Worm (Caenorhabditis elegans) whole organism, midembryonic: Measurements from ENCODE around the gene tsp-1.

Experiments
- T22C8.4 ChIP-seq: fragments of 200-800 bp; sonication (Bioruptor generic); IDR thresholded peaks from 2 replicates; pipeline ENCODE4 v1.3.6; 2022; ENCODE audit warnings: missing genetic modification characterization, missing compliant biosample characterization
- cog-1 ChIP-seq: sonication (generic microtip); optimal IDR thresholded peaks from 2 replicates; lab custom pipeline; 2016; ENCODE audit warnings: missing genetic modification characterization, missing compliant biosample characterization
- flt-1 ChIP-seq: fragments of 200-800 bp; sonication (Bioruptor generic); IDR thresholded peaks from 2 replicates; pipeline ENCODE4 v1.3.6; 2022; ENCODE audit warnings: missing genetic modification characterization, missing compliant biosample characterization
- klf-2 ChIP-seq: fragments of 200-800 bp; sonication (Bioruptor generic); conservative IDR thresholded peaks from 2 replicates; pipeline ENCODE4 v1.3.6; 2022; ENCODE audit warnings: missing genetic modification reagents, missing genetic modification characterization, missing compliant biosample characterization
- med-1 ChIP-seq: sonication (generic microtip); optimal IDR thresholded peaks from 2 replicates; lab custom pipeline; 2017; ENCODE audit warnings: missing genetic modification characterization, mild to moderate bottlenecking, missing compliant biosample characterization, antibody characterized with exemption, missing genetic modification reagents; ENCODE audit not compliant: insufficient read depth
- ref-1 ChIP-seq: fragments of 200-800 bp; sonication (Bioruptor generic); conservative IDR thresholded peaks from 2 replicates; pipeline ENCODE4 v1.3.6; 2022; ENCODE audit warnings: missing genetic modification reagents, missing genetic modification characterization, missing compliant biosample characterization
- tab-1 ChIP-seq: fragments of 200-800 bp; sonication (Bioruptor generic); IDR thresholded peaks from 2 replicates; pipeline ENCODE4 v1.3.6; 2022; ENCODE audit warnings: missing genetic modification characterization, missing compliant biosample characterization
- ztf-23 ChIP-seq: fragments of 200-800 bp; sonication (Bioruptor generic); IDR thresholded peaks from 2 replicates; pipeline ENCODE4 v1.3.6; 2022; ENCODE audit warnings: missing genetic modification reagents, missing genetic modification characterization, missing compliant biosample characterization
- ztf-29 ChIP-seq: fragments of 200-800 bp; sonication (Bioruptor generic); IDR thresholded peaks from 2 replicates; pipeline ENCODE4 v1.3.6; 2022; ENCODE audit warnings: missing genetic modification reagents, missing genetic modification characterization, missing compliant biosample characterization

The tsp-1 gene

DNA sequence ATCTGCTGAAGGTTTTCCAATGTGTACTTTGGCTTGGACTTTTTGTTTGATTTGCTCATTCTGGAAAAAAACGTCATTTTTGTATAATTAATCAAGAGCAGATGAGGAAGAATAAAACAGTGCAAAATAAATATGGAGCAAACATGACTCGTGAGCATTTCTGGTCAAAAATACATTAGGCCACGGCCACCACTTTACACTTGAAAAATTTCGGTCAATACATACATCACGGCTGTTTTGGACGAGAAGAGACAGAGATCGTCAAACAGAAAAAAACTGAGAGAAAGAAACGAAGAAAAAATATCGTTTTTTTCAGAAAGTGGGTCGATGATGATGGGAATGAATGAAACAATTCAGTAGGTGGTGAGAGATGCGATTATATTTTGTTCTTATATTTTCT lies 29.1 kb upstream of the tsp-1 start, which contains the start of the genes F09G8.7 and crn-7:
Gene F09G8.7 (minus strand): TSS at position 60 of the 400 bp plus-strand sequence.
Gene crn-7 (plus strand): TSS at position 236 of the 400 bp plus-strand sequence.
- TF ChIP-seq ref-1 (GFP tag; lab: Robert Waterston, UW) (no peak), T22C8.4 (GFP tag; lab: Robert Waterston, UW) (no peak), klf-2 (GFP tag; lab: Robert Waterston, UW) (no peak), tab-1 (GFP tag; lab: Robert Waterston, UW) (no peak), med-1 (GFP tag; lab: Kevin White, UChicago) (no peak), cog-1 (no peak), ztf-23 (GFP tag; lab: Robert Waterston, UW) (no peak), flt-1 (no peak), ztf-29 (no peak)

DNA sequence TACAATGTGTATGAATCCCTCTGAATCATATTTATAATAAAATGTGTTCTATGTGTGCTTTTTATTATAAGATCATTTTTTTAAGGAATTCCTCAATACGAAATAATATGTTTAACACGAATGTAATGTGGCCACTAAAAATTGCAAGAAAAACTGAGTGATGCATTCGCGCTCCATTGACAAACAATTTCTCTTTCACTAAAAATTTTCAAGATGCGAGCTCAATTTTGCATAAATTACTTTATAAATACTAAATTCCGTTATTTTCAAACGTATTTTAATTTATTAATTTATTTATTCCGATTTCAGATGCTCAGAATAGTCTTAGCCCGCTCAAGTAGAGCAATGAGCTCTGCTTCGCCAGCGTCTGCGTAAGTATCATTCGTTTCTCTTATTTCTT lies 26.5 kb upstream of the tsp-1 start, which contains the start of gene mrps-9:
Gene mrps-9 (plus strand): TSS at position 310 of the 400 bp plus-strand sequence.
- TF ChIP-seq cog-1, result no peak
- 0 out of 2 replicates have a peak, but pooled peaks have one; percentile 23 for TF ChIP-seq flt-1
- TF ChIP-seq ztf-29, result no peak

DNA sequence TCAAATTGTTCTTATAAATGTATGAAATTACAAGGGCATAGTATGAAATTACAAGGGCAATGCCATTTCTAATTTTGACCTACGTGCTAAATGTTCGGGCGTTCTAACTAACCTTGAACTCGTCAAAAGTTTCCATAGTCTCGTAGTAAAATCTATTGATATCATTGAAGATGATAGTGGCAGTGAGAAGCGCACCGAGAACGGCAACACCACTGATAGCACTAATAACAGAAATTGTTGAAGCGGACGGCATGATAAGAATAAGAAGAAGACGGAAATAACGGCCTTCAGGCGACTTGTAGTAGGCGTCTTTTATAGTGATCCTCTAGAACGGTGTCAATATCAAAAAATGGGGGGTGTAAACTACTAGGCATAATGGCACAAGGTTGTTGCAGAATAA lies 24.2 kb upstream of the tsp-1 start, which contains the start of gene col-91:
Gene col-91 (minus strand): TSS at position 288 of the 400 bp plus-strand sequence.
- TF ChIP-seq flt-1 (no peak), ztf-29 (no peak), T22C8.4 (GFP tag; lab: Robert Waterston, UW) (no peak)

DNA sequence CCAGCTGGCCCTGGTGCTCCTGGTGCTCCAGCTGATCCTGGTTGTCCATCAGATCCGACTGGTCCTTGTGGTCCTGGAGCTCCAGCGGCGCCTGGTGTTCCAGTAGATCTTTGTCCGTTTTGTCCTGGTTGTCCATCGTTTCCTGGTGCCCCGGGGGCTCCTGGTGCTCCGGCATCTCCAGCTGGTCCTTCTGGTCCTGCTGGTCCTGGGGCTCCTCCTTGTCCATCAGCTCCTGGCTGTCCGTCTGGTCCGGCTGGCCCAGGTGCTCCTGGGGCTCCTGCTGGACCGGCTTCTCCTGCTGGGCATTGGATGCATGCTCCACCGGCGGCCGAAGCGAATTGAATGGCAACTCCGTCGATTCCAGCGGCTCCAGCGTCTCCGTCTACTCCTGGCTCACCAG lies 23.4 kb upstream of the tsp-1 start:
- TF ChIP-seq ref-1 (GFP tag; lab: Robert Waterston, UW) (no peak), med-1 (GFP tag; lab: Kevin White, UChicago) (no peak), klf-2 (GFP tag; lab: Robert Waterston, UW) (no peak), T22C8.4 (GFP tag; lab: Robert Waterston, UW) (no peak), cog-1 (no peak), ztf-23 (GFP tag; lab: Robert Waterston, UW) (no peak), flt-1 (no peak), tab-1 (GFP tag; lab: Robert Waterston, UW) (no peak)

DNA sequence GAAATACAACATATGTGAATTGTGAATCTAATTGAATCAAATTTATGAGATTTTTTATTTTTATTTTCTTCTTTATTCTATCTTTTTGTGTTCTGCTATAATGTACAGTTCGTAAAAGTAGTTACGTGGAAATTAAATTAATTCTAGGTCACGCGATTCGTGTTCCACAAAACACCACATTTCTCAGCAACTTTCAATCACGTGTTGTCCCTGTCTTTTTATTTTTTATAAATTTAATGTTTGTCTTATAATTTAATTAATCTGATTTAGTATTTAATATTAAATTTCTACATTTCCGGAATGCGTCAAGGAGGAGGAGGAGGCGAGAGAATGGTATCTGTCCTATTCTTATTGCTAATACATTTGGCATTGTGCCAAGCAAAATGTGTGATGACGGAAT lies 18.8 kb upstream of the tsp-1 start, which contains the start of gene ncr-2:
Gene ncr-2 (plus strand): TSS at position 301 of the 400 bp plus-strand sequence.
- TF ChIP-seq med-1 (GFP tag; lab: Kevin White, UChicago) (no peak), ztf-23 (GFP tag; lab: Robert Waterston, UW) (no peak), T22C8.4 (GFP tag; lab: Robert Waterston, UW) (no peak), flt-1 (no peak), cog-1 (no peak), ref-1 (GFP tag; lab: Robert Waterston, UW) (no peak), ztf-29 (no peak), klf-2 (GFP tag; lab: Robert Waterston, UW) (no peak), tab-1 (GFP tag; lab: Robert Waterston, UW) (no peak)

DNA sequence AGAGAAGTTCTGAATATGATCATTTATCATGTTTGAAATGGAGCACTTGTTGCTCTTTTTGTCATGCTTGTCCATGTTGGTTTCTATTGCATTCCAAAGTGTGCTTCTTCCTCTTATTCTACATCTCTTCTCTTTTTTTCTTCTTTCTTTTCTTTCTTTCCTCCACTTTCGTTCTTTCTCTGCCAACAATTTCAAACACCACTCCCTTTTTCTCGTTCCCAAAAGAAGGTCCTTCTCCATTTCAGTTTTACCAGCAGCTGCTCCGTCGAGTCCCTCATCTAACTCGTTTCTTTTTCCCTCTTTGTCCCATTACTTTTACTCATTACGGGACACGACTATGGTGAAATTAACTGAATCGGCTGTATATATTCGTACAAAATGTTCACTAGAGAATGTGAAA lies 15.7 kb upstream of the tsp-1 start, which contains the start of gene F09G8.5:
Gene F09G8.5 (plus strand): TSS at position 38 of the 400 bp plus-strand sequence.
- TF ChIP-seq flt-1 (no peak), cog-1 (no peak), ref-1 (GFP tag; lab: Robert Waterston, UW) (no peak), T22C8.4 (GFP tag; lab: Robert Waterston, UW) (no peak), med-1 (GFP tag; lab: Kevin White, UChicago) (no peak), ztf-23 (GFP tag; lab: Robert Waterston, UW) (no peak), tab-1 (GFP tag; lab: Robert Waterston, UW) (no peak), ztf-29 (no peak), klf-2 (GFP tag; lab: Robert Waterston, UW) (no peak)

DNA sequence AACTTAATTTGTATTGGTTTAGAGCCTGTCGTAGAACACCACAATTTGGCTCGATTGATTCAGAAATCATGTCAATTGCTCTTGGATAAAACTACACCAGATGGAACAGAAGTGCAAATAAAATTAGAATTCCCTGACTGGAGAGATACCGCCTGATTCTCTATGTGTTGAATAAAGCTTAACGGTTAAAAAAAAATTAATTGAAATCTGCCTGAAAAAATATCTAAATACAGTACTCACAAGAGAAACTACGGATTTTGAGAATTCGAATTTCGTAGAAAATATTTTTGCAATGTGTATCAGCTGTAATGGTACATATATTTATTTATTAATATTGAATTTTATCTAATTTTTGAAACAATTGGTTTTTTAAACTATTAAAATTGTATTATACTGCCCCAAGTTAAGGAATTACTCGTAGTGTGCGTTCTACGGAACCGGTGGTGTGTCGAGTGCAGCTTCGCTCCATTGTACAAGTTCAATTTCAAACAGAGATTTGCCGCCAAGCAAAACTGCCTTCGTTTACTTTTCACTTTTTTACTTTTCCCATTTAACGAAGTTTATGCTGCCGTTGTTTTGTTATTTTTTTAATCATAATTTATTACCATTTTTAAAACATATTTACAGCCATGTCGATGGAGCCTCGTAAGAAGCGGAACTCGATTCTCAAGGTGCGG lies 10.9 kb upstream of the tsp-1 start, which contains the start of gene knl-1:
Gene knl-1 (plus strand): TSS at position 626 of the 677 bp plus-strand sequence.
- TF ChIP-seq med-1 (GFP tag; lab: Kevin White, UChicago) (no peak), flt-1 (0 out of 2 replicates have a peak, but pooled peaks have one; percentile 33), tab-1 (GFP tag; lab: Robert Waterston, UW) (no peak), T22C8.4 (GFP tag; lab: Robert Waterston, UW) (no peak), ztf-23 (GFP tag; lab: Robert Waterston, UW) (peak; percentile 73), klf-2 (GFP tag; lab: Robert Waterston, UW) (no peak)

DNA sequence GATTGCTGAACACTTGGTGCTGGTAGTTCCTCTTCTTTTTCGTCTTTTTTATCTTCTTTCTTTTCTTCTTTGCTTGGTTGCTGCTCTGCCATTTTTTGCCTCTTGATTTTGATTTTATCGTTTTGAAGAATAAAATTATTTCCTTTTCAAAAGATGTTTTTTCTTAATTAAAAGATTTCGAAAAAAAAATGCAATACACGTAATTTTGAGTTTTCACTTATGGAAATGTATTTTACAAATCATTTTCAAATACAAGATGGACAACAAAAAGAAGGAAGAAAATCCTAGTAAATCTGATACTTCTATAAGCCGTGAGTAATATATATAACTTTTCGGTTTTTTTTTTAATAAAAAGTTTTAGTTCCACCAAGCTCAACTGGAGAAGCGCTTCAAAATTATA lies 10.2 kb upstream of the tsp-1 start, which contains the start of the genes C02F5.10 and C02F5.2:
Gene C02F5.10 (minus strand): TSS at position 101 of the 400 bp plus-strand sequence.
Gene C02F5.2 (plus strand): TSS at position 239 of the 400 bp plus-strand sequence.
- TF ChIP-seq ztf-23 (GFP tag; lab: Robert Waterston, UW), result no peak
- no peak for TF ChIP-seq cog-1
- TF ChIP-seq med-1 (GFP tag; lab: Kevin White, UChicago), result no peak
- no peak for TF ChIP-seq flt-1
- TF ChIP-seq T22C8.4 (GFP tag; lab: Robert Waterston, UW), result no peak
- TF ChIP-seq tab-1 (GFP tag; lab: Robert Waterston, UW), result no peak
- no peak for TF ChIP-seq ref-1 (GFP tag; lab: Robert Waterston, UW)
- no peak for TF ChIP-seq ztf-29
- TF ChIP-seq klf-2 (GFP tag; lab: Robert Waterston, UW), result no peak

DNA sequence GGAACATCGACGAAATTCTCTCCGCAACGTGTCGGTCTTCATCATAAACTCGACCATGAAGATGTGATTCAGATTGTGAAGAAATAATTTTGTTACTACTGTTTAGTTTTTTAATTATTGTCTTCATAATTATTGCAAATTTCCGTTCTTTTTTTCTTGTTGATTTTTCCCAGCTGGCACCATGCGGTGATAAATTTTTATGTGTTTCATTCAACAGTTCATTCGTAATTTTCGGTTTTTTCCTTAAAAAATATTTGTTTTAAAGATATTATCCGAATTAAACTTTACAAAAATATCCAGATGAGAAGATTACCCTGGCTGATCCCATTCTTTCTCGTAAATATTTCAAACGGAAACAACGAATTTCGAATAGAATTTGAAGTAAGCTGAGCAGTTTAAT lies 7.8 kb upstream of the tsp-1 start, which contains the start of gene C02F5.13:
Gene C02F5.13 (plus strand): TSS at position 301 of the 400 bp plus-strand sequence.
- TF ChIP-seq flt-1 (no peak), cog-1 (no peak), ref-1 (GFP tag; lab: Robert Waterston, UW) (no peak), ztf-23 (GFP tag; lab: Robert Waterston, UW) (no peak), T22C8.4 (GFP tag; lab: Robert Waterston, UW) (no peak), med-1 (GFP tag; lab: Kevin White, UChicago) (no peak), klf-2 (GFP tag; lab: Robert Waterston, UW) (no peak), tab-1 (GFP tag; lab: Robert Waterston, UW) (no peak), ztf-29 (no peak)
